Worm (Caenorhabditis elegans) whole organism, young adult: ENCODE results near the gene srx-137.

Source experiments
- B0261.1 ChIP-seq: sonication (generic microtip); optimal IDR thresholded peaks from 2 replicates; lab custom pipeline; 2016; ENCODE audit warnings: mild to moderate bottlenecking, missing genetic modification characterization, moderate library complexity, missing compliant biosample characterization
- C06A6.2 ChIP-seq: fragments of 200-800 bp; sonication (Bioruptor generic); conservative IDR thresholded peaks from 2 replicates; pipeline ENCODE4 v1.3.6; 2022; ENCODE audit warnings: missing genetic modification characterization, missing compliant biosample characterization
- D2030.7 ChIP-seq: fragments of 200-800 bp; sonication (Bioruptor generic); IDR thresholded peaks from 2 replicates; pipeline ENCODE4 v1.3.6; 2022; ENCODE audit warnings: missing genetic modification reagents, missing genetic modification characterization, missing compliant biosample characterization
- F22D6.2 ChIP-seq: sonication (generic microtip); optimal IDR thresholded peaks from 2 replicates; lab custom pipeline; 2016; ENCODE audit warnings: mild to moderate bottlenecking, missing genetic modification characterization, missing compliant biosample characterization
- F33H1.4 ChIP-seq: fragments of 200-800 bp; sonication (Bioruptor generic); IDR thresholded peaks from 2 replicates; pipeline ENCODE4 v1.3.6; 2022; ENCODE audit warnings: missing genetic modification reagents, missing genetic modification characterization, missing compliant biosample characterization
- F39B2.1 ChIP-seq: fragments of 200-800 bp; sonication (Bioruptor generic); IDR thresholded peaks from 2 replicates; pipeline ENCODE4 v1.3.6; 2022; ENCODE audit warnings: missing genetic modification reagents, missing genetic modification characterization, missing compliant biosample characterization
- K12H6.12 ChIP-seq: fragments of 200-800 bp; sonication (Bioruptor generic); optimal IDR thresholded peaks from 2 replicates; lab custom pipeline; 2018; ENCODE audit warnings: mild to moderate bottlenecking, missing genetic modification characterization, missing compliant biosample characterization
- T26A5.8 ChIP-seq: sonication (generic microtip); optimal IDR thresholded peaks from 2 replicates; lab custom pipeline; 2016; ENCODE audit warnings: missing genetic modification characterization, missing compliant biosample characterization
- Y53G8AR.9 ChIP-seq: fragments of 200-800 bp; sonication (Bioruptor generic); conservative IDR thresholded peaks from 2 replicates; pipeline ENCODE4 v1.3.6; 2022; ENCODE audit warnings: missing genetic modification reagents, missing genetic modification characterization, missing compliant biosample characterization
- akir-1 ChIP-seq: fragments of 200-800 bp; sonication (Bioruptor generic); optimal IDR thresholded peaks from 2 replicates; lab custom pipeline; 2018; ENCODE audit warnings: mild to moderate bottlenecking, missing genetic modification characterization, moderate library complexity, missing compliant biosample characterization
- aptf-3 ChIP-seq: fragments of 200-800 bp; sonication (Bioruptor generic); IDR thresholded peaks from 2 replicates; pipeline ENCODE4 v1.3.6; 2022; ENCODE audit warnings: missing genetic modification characterization, missing compliant biosample characterization
- attf-3 ChIP-seq: fragments of 200-800 bp; sonication (Bioruptor generic); conservative IDR thresholded peaks from 2 replicates; pipeline ENCODE4 v1.3.6; 2022; ENCODE audit warnings: missing genetic modification reagents, missing genetic modification characterization, missing compliant biosample characterization
- attf-5 ChIP-seq: fragments of 200-800 bp; sonication (Bioruptor generic); optimal IDR thresholded peaks from 2 replicates; lab custom pipeline; 2018; ENCODE audit warnings: mild to moderate bottlenecking, missing genetic modification characterization, missing compliant biosample characterization
- cebp-1 ChIP-seq, 2 experiments: fragments of 200-800 bp in 1 of 2; sonication (Bioruptor generic) in 1 of 2; sonication (generic microtip) in 1 of 2; IDR thresholded peaks in 1 of 2; optimal IDR thresholded peaks in 1 of 2; 2 replicates each; pipeline versions ENCODE4 v1.3.6 to Lab custom; 2017 to 2022; ENCODE audit warnings: missing compliant biosample characterization in 2 of 2, missing genetic modification characterization in 2 of 2, mild to moderate bottlenecking in 1 of 2, missing genetic modification reagents in 1 of 2, moderate library complexity in 1 of 2
- ceh-100 ChIP-seq: fragments of 200-800 bp; sonication (Bioruptor generic); IDR thresholded peaks from 2 replicates; pipeline ENCODE4 v1.3.6; 2022; ENCODE audit warnings: missing genetic modification reagents, missing genetic modification characterization, missing compliant biosample characterization
- egrh-3 ChIP-seq: fragments of 200-800 bp; sonication (Bioruptor generic); IDR thresholded peaks from 2 replicates; pipeline ENCODE4 v1.3.6; 2022; ENCODE audit warnings: missing genetic modification reagents, missing genetic modification characterization, missing compliant biosample characterization
- gei-17 ChIP-seq: fragments of 200-800 bp; sonication (Bioruptor generic); optimal IDR thresholded peaks from 2 replicates; lab custom pipeline; 2018; ENCODE audit warnings: mild to moderate bottlenecking, missing genetic modification characterization, missing compliant biosample characterization
- him-1 ChIP-seq: sonication (generic microtip); optimal IDR thresholded peaks from 2 replicates; lab custom pipeline; 2016; ENCODE audit warnings: missing genotype, missing genetic modification reagents, missing genetic modification characterization, missing compliant biosample characterization
- hlh-12 ChIP-seq: sonication (generic microtip); optimal IDR thresholded peaks from 2 replicates; lab custom pipeline; 2016; ENCODE audit warnings: missing genetic modification characterization, missing compliant biosample characterization
- hmg-1.2 ChIP-seq: fragments of 200-800 bp; sonication (Bioruptor generic); IDR thresholded peaks from 2 replicates; pipeline ENCODE4 v1.3.6; 2022; ENCODE audit warnings: missing genetic modification reagents, missing genetic modification characterization, missing compliant biosample characterization
- hmg-20 ChIP-seq: fragments of 200-800 bp; sonication (Bioruptor generic); IDR thresholded peaks from 2 replicates; pipeline ENCODE4 v1.3.6; 2022; ENCODE audit warnings: missing genetic modification reagents, missing genetic modification characterization, missing compliant biosample characterization
- lag-1 ChIP-seq: fragments of 200-800 bp; sonication (Bioruptor generic); IDR thresholded peaks from 2 replicates; pipeline ENCODE4 v1.3.6; 2022; ENCODE audit warnings: missing genetic modification reagents, missing genetic modification characterization, missing compliant biosample characterization
- let-526 ChIP-seq: fragments of 200-800 bp; sonication (Bioruptor generic); IDR thresholded peaks from 2 replicates; pipeline ENCODE4 v1.3.6; 2022; ENCODE audit warnings: missing genetic modification reagents, missing genetic modification characterization, missing compliant biosample characterization
- let-607 ChIP-seq, 2 experiments: fragments of 200-800 bp in 1 of 2; sonication (Bioruptor generic) in 1 of 2; sonication (generic microtip) in 1 of 2; optimal IDR thresholded peaks; 2 replicates each; lab custom pipeline; 2016 to 2018; ENCODE audit warnings: mild to moderate bottlenecking in 2 of 2, missing compliant biosample characterization in 2 of 2, missing genetic modification characterization in 2 of 2, moderate library complexity in 2 of 2, missing genotype in 1 of 2
- lin-35 ChIP-seq, 3 experiments: fragments of 150-350 bp in 2 of 3; sonication (generic microtip) in 1 of 3; optimal IDR thresholded peaks; 2 replicates each; lab custom pipeline; 2014 to 2018; ENCODE audit warnings: missing biosample characterization in 3 of 3, missing genetic modification characterization in 3 of 3, missing genetic modification reagents in 3 of 3
- lin-40 ChIP-seq: sonication (generic microtip); optimal IDR thresholded peaks from 2 replicates; lab custom pipeline; 2016; ENCODE audit warnings: missing genetic modification characterization, mild to moderate bottlenecking, missing compliant biosample characterization, missing genotype, missing genetic modification reagents
- lin-54 ChIP-seq: fragments of 200-800 bp; sonication (Bioruptor generic); optimal IDR thresholded peaks from 2 replicates; lab custom pipeline; 2018; ENCODE audit warnings: mild to moderate bottlenecking, missing genetic modification characterization, missing compliant biosample characterization
- lir-1 ChIP-seq: fragments of 200-800 bp; sonication (Bioruptor generic); conservative IDR thresholded peaks from 2 replicates; pipeline ENCODE4 v1.3.6; 2022; ENCODE audit warnings: missing genetic modification reagents, missing genetic modification characterization, missing compliant biosample characterization
- madf-10 ChIP-seq: sonication (generic microtip); optimal IDR thresholded peaks from 2 replicates; lab custom pipeline; 2016; ENCODE audit warnings: mild to moderate bottlenecking, missing genetic modification characterization, missing compliant biosample characterization
- madf-8 ChIP-seq: fragments of 200-800 bp; sonication (Bioruptor generic); conservative IDR thresholded peaks from 2 replicates; pipeline ENCODE4 v1.3.6; 2022; ENCODE audit warnings: missing genetic modification reagents, missing genetic modification characterization, missing compliant biosample characterization
- mes-4 ChIP-seq: sonication (generic microtip); optimal IDR thresholded peaks from 2 replicates; lab custom pipeline; 2016; ENCODE audit warnings: missing genotype, missing genetic modification characterization, missing compliant biosample characterization
- mxl-1 ChIP-seq: sonication (generic microtip); optimal IDR thresholded peaks from 2 replicates; lab custom pipeline; 2016; ENCODE audit warnings: missing genetic modification characterization, missing compliant biosample characterization
- nhr-80 ChIP-seq: sonication (generic microtip); optimal IDR thresholded peaks from 2 replicates; lab custom pipeline; 2016; ENCODE audit warnings: missing genetic modification characterization, missing compliant biosample characterization
- pbrm-1 ChIP-seq: fragments of 200-800 bp; sonication (Bioruptor generic); IDR thresholded peaks from 2 replicates; pipeline ENCODE4 v1.3.6; 2022; ENCODE audit warnings: missing genetic modification reagents, missing genetic modification characterization, missing compliant biosample characterization
- pha-4 ChIP-seq: fragments of 150-350 bp; sonication (generic microtip); optimal IDR thresholded peaks from 2 replicates; lab custom pipeline; 2014; ENCODE audit warnings: missing biosample characterization, missing genetic modification reagents, missing genetic modification characterization
- rcor-1 ChIP-seq: fragments of 200-800 bp; sonication (Bioruptor generic); IDR thresholded peaks from 2 replicates; pipeline ENCODE4 v1.3.6; 2022; ENCODE audit warnings: missing genetic modification reagents, missing genetic modification characterization, missing compliant biosample characterization
- repo-1 ChIP-seq: sonication (generic microtip); optimal IDR thresholded peaks from 2 replicates; lab custom pipeline; 2017; ENCODE audit warnings: mild to moderate bottlenecking, missing genetic modification characterization, missing compliant biosample characterization
- snpc-1.1 ChIP-seq: sonication (generic microtip); optimal IDR thresholded peaks from 2 replicates; lab custom pipeline; 2017; ENCODE audit warnings: missing genetic modification characterization, mild to moderate bottlenecking, missing compliant biosample characterization, antibody characterized with exemption, moderate library complexity, missing genotype, missing genetic modification reagents; ENCODE audit not compliant: insufficient read depth
- snpc-1.3 ChIP-seq: sonication (generic microtip); optimal IDR thresholded peaks from 2 replicates; lab custom pipeline; 2017; ENCODE audit warnings: missing genetic modification characterization, mild to moderate bottlenecking, missing compliant biosample characterization, antibody characterized with exemption, moderate library complexity, missing genotype, missing genetic modification reagents; ENCODE audit not compliant: insufficient read depth
- snpc-3.4 ChIP-seq: sonication (generic microtip); optimal IDR thresholded peaks from 2 replicates; lab custom pipeline; 2017; ENCODE audit warnings: missing genetic modification characterization, mild to moderate bottlenecking, missing compliant biosample characterization, antibody characterized with exemption, moderate library complexity, missing genotype, missing genetic modification reagents
- somi-1 ChIP-seq: fragments of 200-800 bp; sonication (Bioruptor generic); optimal IDR thresholded peaks from 2 replicates; lab custom pipeline; 2018; ENCODE audit warnings: mild to moderate bottlenecking, missing genetic modification characterization, missing compliant biosample characterization
- tbx-9 ChIP-seq: sonication (generic microtip); optimal IDR thresholded peaks from 2 replicates; lab custom pipeline; 2016; ENCODE audit warnings: borderline replicate concordance, missing genetic modification characterization, inconsistent platforms, missing compliant biosample characterization
- tlf-1 ChIP-seq: fragments of 200-800 bp; sonication (Bioruptor generic); optimal IDR thresholded peaks from 2 replicates; lab custom pipeline; 2018; ENCODE audit warnings: mild to moderate bottlenecking, missing genetic modification characterization, missing compliant biosample characterization
- unc-62 ChIP-seq: fragments of 150-350 bp; optimal IDR thresholded peaks from 2 replicates; lab custom pipeline; 2014; ENCODE audit warnings: missing biosample characterization, missing genetic modification reagents, missing genetic modification characterization
- zim-3 ChIP-seq: sonication (generic microtip); optimal IDR thresholded peaks from 2 replicates; lab custom pipeline; 2017; ENCODE audit warnings: mild to moderate bottlenecking, missing genetic modification characterization, moderate library complexity, missing compliant biosample characterization
- ztf-25 ChIP-seq: fragments of 200-800 bp; sonication (Bioruptor generic); IDR thresholded peaks from 2 replicates; pipeline ENCODE4 v1.3.6; 2022; ENCODE audit warnings: missing genetic modification reagents, missing genetic modification characterization, missing compliant biosample characterization
- ztf-6 ChIP-seq: fragments of 200-800 bp; sonication (Bioruptor generic); IDR thresholded peaks from 2 replicates; pipeline ENCODE4 v1.3.6; 2022; ENCODE audit warnings: missing genetic modification reagents, missing genetic modification characterization, missing compliant biosample characterization

The srx-137 gene

DNA sequence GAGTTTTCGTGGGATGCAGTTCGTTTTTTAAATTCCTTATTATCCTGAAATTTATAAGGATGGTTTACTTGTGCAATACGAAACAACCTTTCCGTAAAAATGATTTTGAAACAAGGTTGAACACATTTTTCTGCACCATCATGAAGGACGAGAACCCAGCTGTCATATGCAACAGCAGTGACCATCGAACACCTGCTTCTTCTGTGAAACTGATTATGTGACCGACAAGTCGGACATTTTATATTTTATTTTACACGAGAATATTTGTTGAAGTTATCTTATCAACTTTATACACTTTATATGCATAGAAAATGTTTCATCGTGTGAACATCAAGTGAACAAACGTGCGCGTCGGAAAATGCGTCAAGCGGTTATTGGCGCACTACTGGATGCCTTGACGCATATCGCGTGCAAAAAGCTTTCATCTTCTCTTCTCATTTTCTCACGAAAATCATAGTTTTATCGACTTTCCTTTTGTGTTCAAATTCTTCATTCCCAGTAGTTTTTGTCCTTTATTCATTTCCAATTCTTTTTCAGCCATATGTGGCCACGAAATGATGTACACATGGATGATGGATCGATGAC is 43.7 kb upstream of the srx-137 start, which contains the start of gene sel-10:
TSS of gene sel-10 (plus strand) at position 538 of the 585 bp plus-strand sequence.
- TF ChIP-seq snpc-3.4 (tag; lab: Kevin White, UChicago) (peak; percentile 18), unc-62 (no peak), attf-5 (GFP tag; lab: Kevin White, UChicago) (peak; percentile 35), let-526 (GFP tag; lab: Robert Waterston, UW) (no peak), pha-4 (no peak), repo-1 (tag; lab: Kevin White, UChicago) (no peak), him-1 (tag; lab: Kevin White, UChicago) (no peak), cebp-1 (GFP tag; IDR thresholded peaks at IDR 0.05; lab: Robert Waterston, UW) (no peak), cebp-1 (tag; optimal IDR thresholded peaks at IDR 0.05; lab: Kevin White, UChicago) (no peak), D2030.7 (GFP tag; lab: Robert Waterston, UW) (no peak), F22D6.2 (no peak), gei-17 (GFP tag; lab: Kevin White, UChicago) (no peak), lin-54 (GFP tag; lab: Kevin White, UChicago) (no peak), lin-40 (tag; lab: Kevin White, UChicago) (no peak), tlf-1 (no peak), ceh-100 (GFP tag; lab: Robert Waterston, UW) (no peak), let-607 (tag; optimal IDR thresholded peaks at IDR 0.05; lab: Kevin White, UChicago) (no peak), ztf-6 (GFP tag; lab: Robert Waterston, UW) (no peak), egrh-3 (GFP tag; lab: Robert Waterston, UW) (no peak), lin-35 (GFP tag; optimal IDR thresholded peaks at IDR 0.05; lab: Kevin White, UChicago) (peak in 1 of 3 experiments; percentile 79), snpc-1.1 (no peak), hmg-1.2 (GFP tag; lab: Robert Waterston, UW) (no peak), mes-4 (tag; lab: Kevin White, UChicago) (no peak), madf-10 (tag; lab: Kevin White, UChicago) (no peak), F33H1.4 (GFP tag; lab: Robert Waterston, UW) (no peak; the same call in 1 of the 2 replicates), lir-1 (no peak; the same call in 1 of the 2 replicates), hmg-20 (GFP tag; lab: Robert Waterston, UW) (no peak; the same call in 1 of the 2 replicates), snpc-1.3 (no peak), nhr-80 (peak; percentile 66), pbrm-1 (no peak), mxl-1 (tag; lab: Kevin White, UChicago) (no peak), rcor-1 (peak; percentile 31; the same call in 1 of the 2 replicates), attf-3 (0 out of 2 replicates have a peak, but pooled peaks have one; percentile 20), ztf-25 (no peak), tbx-9 (no peak), hlh-12 (tag; lab: Kevin White, UChicago) (no peak), T26A5.8 (tag; lab: Kevin White, UChicago) (no peak), Y53G8AR.9 (GFP tag; lab: Robert Waterston, UW) (no peak), K12H6.12 (peak; percentile 31), madf-8 (0 out of 2 replicates have a peak, but pooled peaks have one; percentile 13), akir-1 (GFP tag; lab: Kevin White, UChicago) (no peak), somi-1 (no peak), C06A6.2 (GFP tag; lab: Robert Waterston, UW) (no peak), zim-3 (tag; lab: Kevin White, UChicago) (no peak), B0261.1 (tag; lab: Kevin White, UChicago) (no peak), aptf-3 (GFP tag; lab: Robert Waterston, UW) (no peak), F39B2.1 (GFP tag; lab: Robert Waterston, UW) (no peak), lag-1 (GFP tag; lab: Robert Waterston, UW) (no peak)
